Fruit fly (Drosophila melanogaster): ENCODE results near the gene mdu.

Gene mdu

DNA sequence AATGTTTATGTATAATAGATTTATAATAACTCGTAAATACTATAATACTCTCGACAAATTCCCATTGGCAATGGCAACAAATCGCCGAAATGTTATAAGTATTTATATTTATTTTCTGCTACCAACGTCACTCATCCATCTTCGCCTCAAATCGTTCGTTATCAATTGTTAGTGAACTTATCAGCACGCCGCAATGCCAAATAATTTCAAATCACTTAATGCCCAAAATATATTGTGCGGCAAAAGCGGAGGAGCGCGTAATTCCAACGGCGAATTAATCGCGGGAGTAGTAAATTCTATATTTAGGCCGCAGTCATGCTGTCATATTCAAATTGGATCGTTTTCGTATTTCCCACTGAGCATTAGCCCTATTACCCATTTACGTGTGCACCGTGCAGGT, 27.8 kb upstream of the mdu start:
- TF ChIP-seq Hr96 (GFP tag; optimal IDR thresholded peaks at IDR 0.05) (no peak), CG14711 (tag; optimal IDR thresholded peaks at IDR 0.05) (no peak), pad (GFP tag; optimal IDR thresholded peaks at IDR 0.05) (no peak), cic (GFP tag; optimal IDR thresholded peaks at IDR 0.05) (no peak), Clk (GFP tag; optimal IDR thresholded peaks at IDR 0.05) (no peak), CG1620 (GFP tag; optimal IDR thresholded peaks at IDR 0.05) (no peak), Mnt (GFP tag; optimal IDR thresholded peaks at IDR 0.05) (no peak), CG11617 (GFP tag; optimal IDR thresholded peaks at IDR 0.05) (no peak)

DNA sequence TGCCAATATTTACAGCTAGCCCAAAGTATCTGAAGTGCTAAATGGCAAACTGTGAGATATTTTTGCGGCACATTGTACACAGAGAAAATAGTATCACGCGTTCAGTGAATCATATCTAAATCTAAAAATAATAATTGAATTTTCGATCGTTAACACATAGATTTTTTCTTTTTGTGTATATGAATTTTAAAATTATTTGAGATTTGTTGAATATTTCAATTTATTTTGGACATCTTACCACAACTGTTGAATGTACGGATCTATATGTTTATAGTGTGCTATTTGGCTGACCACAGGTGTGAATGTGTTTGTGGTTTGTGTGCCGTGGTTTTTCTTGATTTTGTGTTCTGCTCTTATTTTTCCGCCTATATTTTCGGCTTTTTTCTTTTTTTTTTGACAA, 27.2 kb upstream of the mdu start:
- no peak for TF ChIP-seq bab1 (GFP tag; optimal IDR thresholded peaks at IDR 0.05)
- TF ChIP-seq cnc (optimal IDR thresholded peaks at IDR 0.05): no peak
- TF ChIP-seq Mnt (GFP tag; optimal IDR thresholded peaks at IDR 0.05): no peak
- peak; percentile 14 for TF ChIP-seq tj (GFP tag; optimal IDR thresholded peaks at IDR 0.05)
- no peak for TF ChIP-seq CG7045 (GFP tag; optimal IDR thresholded peaks at IDR 0.05)
- TF ChIP-seq kay (GFP tag; ENCODE audit: borderline replicate concordance): no peak
- TF ChIP-seq CG11617 (GFP tag; optimal IDR thresholded peaks at IDR 0.05): no peak
- no peak for TF ChIP-seq toe (GFP tag; optimal IDR thresholded peaks at IDR 0.05)
- no peak for TF ChIP-seq ovo (GFP tag; optimal IDR thresholded peaks at IDR 0.05)
- no peak for TF ChIP-seq cic (GFP tag; optimal IDR thresholded peaks at IDR 0.05)
- peak; percentile 42 for TF ChIP-seq CG7101 (tag; optimal IDR thresholded peaks at IDR 0.05)
- no peak for TF ChIP-seq Clk (GFP tag; optimal IDR thresholded peaks at IDR 0.05)
- no peak for TF ChIP-seq CG14711 (tag; optimal IDR thresholded peaks at IDR 0.05)
- no peak for TF ChIP-seq pad (GFP tag; optimal IDR thresholded peaks at IDR 0.05)
- no peak for TF ChIP-seq CG12768 (GFP tag; optimal IDR thresholded peaks at IDR 0.05)
- no peak for TF ChIP-seq Hr96 (GFP tag; optimal IDR thresholded peaks at IDR 0.05)
- peak; percentile 29 for TF ChIP-seq CG33017 (tag; optimal IDR thresholded peaks at IDR 0.05)
- TF ChIP-seq Crg-1 (GFP tag; optimal IDR thresholded peaks at IDR 0.05): no peak
- TF ChIP-seq CG5204 (GFP tag; optimal IDR thresholded peaks at IDR 0.05): peak; percentile 13
- TF ChIP-seq CG1620 (GFP tag; optimal IDR thresholded peaks at IDR 0.05): no peak

DNA sequence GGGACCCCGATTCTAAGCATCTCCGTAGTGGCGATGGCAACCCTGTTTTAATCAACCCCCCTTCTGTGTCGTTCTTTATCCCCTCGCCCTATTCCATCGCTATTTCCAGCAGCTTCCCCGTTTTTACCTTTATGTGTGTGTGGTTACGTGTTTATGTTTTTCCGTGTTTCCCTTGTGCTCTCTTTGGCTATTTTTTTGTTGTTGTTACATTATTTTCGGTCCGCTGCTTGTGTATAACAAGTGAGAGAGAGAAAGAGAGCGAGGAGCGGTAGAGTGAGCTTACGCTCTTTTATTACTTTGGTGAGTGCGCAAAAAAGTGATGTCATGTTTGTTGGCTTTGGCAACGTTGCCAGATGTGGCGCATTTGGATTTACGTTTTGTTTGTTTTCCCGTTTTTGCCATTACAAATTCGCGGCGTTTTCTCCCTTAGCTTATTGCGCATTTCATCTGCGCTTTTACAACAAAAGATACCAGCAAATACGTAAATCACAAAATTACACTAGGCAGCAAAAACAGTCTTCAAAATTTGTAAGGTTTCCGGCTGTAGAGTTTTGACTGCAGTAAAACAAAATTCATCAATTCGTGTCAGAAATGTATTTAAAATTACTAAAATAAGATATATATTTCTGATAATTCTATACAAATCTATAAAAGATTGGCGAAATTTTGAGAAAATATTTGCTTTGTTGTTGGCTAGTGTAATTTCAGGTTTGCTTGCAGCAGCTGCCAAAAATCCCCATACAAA, 26.6 kb upstream of the mdu start:
- TF ChIP-seq ovo (GFP tag; optimal IDR thresholded peaks at IDR 0.05) (peak; percentile 72), CG12768 (GFP tag; optimal IDR thresholded peaks at IDR 0.05) (peak; percentile 19), CG33017 (tag; optimal IDR thresholded peaks at IDR 0.05) (no peak), Mnt (GFP tag; optimal IDR thresholded peaks at IDR 0.05) (no peak), CG5204 (GFP tag; optimal IDR thresholded peaks at IDR 0.05) (no peak), CG7045 (GFP tag; optimal IDR thresholded peaks at IDR 0.05) (peak; percentile 39), kay (GFP tag; ENCODE audit: borderline replicate concordance) (no peak), bab1 (GFP tag; optimal IDR thresholded peaks at IDR 0.05) (peak; percentile 29), Hr96 (GFP tag; optimal IDR thresholded peaks at IDR 0.05) (no peak), CG14711 (tag; optimal IDR thresholded peaks at IDR 0.05) (peak; percentile 90), Clk (GFP tag; optimal IDR thresholded peaks at IDR 0.05) (no peak), CG11617 (GFP tag; optimal IDR thresholded peaks at IDR 0.05) (peak; percentile 53), CG1620 (GFP tag; optimal IDR thresholded peaks at IDR 0.05) (peak; percentile 6), cnc (optimal IDR thresholded peaks at IDR 0.05) (no peak), Crg-1 (GFP tag; optimal IDR thresholded peaks at IDR 0.05) (no peak), toe (GFP tag; optimal IDR thresholded peaks at IDR 0.05) (peak; percentile 13), CG7101 (tag; optimal IDR thresholded peaks at IDR 0.05) (peak; percentile 60), pad (GFP tag; optimal IDR thresholded peaks at IDR 0.05) (peak; percentile 91), cic (GFP tag; optimal IDR thresholded peaks at IDR 0.05) (peak; percentile 4), tj (GFP tag; optimal IDR thresholded peaks at IDR 0.05) (no peak)

DNA sequence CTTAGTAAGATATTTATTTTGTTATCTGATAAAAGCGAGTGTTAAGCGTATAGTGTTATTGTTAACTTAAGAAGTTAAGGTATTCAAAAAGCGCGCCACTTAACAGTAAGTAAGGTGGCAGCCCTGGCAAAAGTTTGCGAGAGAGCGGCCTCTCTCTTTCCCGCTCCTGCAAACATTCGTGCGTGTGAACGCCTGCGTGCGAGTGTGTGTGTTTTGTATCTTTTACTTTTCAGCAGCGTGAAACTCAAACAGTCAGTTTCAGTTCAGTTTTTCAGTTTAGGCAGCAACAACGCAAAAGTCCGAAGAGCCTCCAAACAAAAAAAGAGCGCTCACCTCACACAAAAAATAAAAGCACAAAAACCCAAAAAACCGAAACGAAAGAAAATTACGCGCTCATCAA, 25.6 kb upstream of the mdu start:
- TF ChIP-seq Mnt (GFP tag; optimal IDR thresholded peaks at IDR 0.05) (no peak), CG14711 (tag; optimal IDR thresholded peaks at IDR 0.05) (peak; percentile 65)

DNA sequence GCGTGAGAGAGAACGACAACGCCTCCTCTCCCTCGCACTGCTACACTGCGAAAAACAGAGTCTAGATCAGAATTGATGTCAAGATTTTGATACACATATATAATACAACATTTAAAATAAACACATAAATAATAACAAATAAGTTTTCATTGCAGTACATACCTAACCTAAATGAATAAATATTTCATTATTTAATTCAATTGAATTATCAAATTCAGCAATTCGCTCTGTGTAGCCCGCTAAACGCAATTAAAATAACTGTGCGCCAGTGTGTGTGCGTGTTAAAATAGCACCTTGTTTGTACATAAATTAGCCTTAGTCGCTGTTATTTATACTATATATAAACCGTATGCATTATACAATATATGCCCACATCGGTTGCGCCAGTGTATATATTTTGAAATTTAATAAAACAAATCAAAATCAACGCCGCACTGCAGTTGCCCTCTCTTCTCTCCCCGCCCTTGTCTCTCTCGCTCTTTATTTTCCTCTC, 24.7 kb upstream of the mdu start:
- peak; percentile 85 for TF ChIP-seq ovo (GFP tag; optimal IDR thresholded peaks at IDR 0.05)
- peak; percentile 98 for TF ChIP-seq bab1 (GFP tag; optimal IDR thresholded peaks at IDR 0.05)
- TF ChIP-seq Crg-1 (GFP tag; optimal IDR thresholded peaks at IDR 0.05): peak; percentile 82
- peak; percentile 87 for TF ChIP-seq Clk (GFP tag; optimal IDR thresholded peaks at IDR 0.05)
- TF ChIP-seq CG12768 (GFP tag; optimal IDR thresholded peaks at IDR 0.05): peak; percentile 92
- TF ChIP-seq CG14711 (tag; optimal IDR thresholded peaks at IDR 0.05): peak; percentile 95
- peak; percentile 96 for TF ChIP-seq CG33017 (tag; optimal IDR thresholded peaks at IDR 0.05)
- TF ChIP-seq CG7045 (GFP tag; optimal IDR thresholded peaks at IDR 0.05): peak; percentile 93
- TF ChIP-seq Mnt (GFP tag; optimal IDR thresholded peaks at IDR 0.05): peak; percentile 86
- TF ChIP-seq CG1620 (GFP tag; optimal IDR thresholded peaks at IDR 0.05): peak; percentile 90
- TF ChIP-seq CG5204 (GFP tag; optimal IDR thresholded peaks at IDR 0.05): peak; percentile 85
- peak; percentile 79 for TF ChIP-seq toe (GFP tag; optimal IDR thresholded peaks at IDR 0.05)
- TF ChIP-seq CG11617 (GFP tag; optimal IDR thresholded peaks at IDR 0.05): peak; percentile 97
- peak; percentile 78 for TF ChIP-seq Hr96 (GFP tag; optimal IDR thresholded peaks at IDR 0.05)
- TF ChIP-seq pad (GFP tag; optimal IDR thresholded peaks at IDR 0.05): peak; percentile 88
- peak; percentile 78 for TF ChIP-seq cic (GFP tag; optimal IDR thresholded peaks at IDR 0.05)
- peak; percentile 65 for TF ChIP-seq kay (GFP tag; ENCODE audit: borderline replicate concordance)
- TF ChIP-seq tj (GFP tag; optimal IDR thresholded peaks at IDR 0.05): peak; percentile 87
- no peak for TF ChIP-seq cnc (optimal IDR thresholded peaks at IDR 0.05)
- TF ChIP-seq CG7101 (tag; optimal IDR thresholded peaks at IDR 0.05): peak; percentile 98

DNA sequence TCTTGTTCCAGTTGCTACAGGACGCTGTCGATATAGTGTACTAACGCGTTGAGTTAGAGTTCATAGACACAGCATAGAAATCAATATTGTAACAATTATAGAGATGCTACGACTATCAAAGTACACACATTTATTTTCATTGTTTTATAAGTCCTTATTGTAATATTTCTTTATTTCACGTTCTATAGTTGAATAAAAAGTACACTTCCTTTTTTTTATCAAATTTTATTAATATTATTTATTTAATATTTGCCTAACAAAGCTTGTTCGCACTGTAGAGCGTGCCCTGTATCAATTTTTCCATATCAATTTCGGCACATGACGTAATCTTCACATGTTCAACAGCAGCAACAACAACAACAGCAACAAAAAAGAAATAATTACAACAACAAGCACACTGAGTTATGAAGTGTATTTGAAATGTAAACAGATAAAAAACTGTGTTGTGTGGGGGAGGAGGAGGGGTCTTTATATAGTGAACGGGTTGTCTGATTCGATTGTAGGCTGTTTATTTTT, 23.0 kb upstream of the mdu start:
- TF ChIP-seq kay (GFP tag; ENCODE audit: borderline replicate concordance) (no peak), cnc (optimal IDR thresholded peaks at IDR 0.05) (no peak), Hr96 (GFP tag; optimal IDR thresholded peaks at IDR 0.05) (no peak), pad (GFP tag; optimal IDR thresholded peaks at IDR 0.05) (no peak), CG7101 (tag; optimal IDR thresholded peaks at IDR 0.05) (peak; percentile 60), CG11617 (GFP tag; optimal IDR thresholded peaks at IDR 0.05) (peak; percentile 33), CG1620 (GFP tag; optimal IDR thresholded peaks at IDR 0.05) (no peak), Mnt (GFP tag; optimal IDR thresholded peaks at IDR 0.05) (peak; percentile 34), CG33017 (tag; optimal IDR thresholded peaks at IDR 0.05) (peak; percentile 16), CG12768 (GFP tag; optimal IDR thresholded peaks at IDR 0.05) (no peak), CG5204 (GFP tag; optimal IDR thresholded peaks at IDR 0.05) (no peak), cic (GFP tag; optimal IDR thresholded peaks at IDR 0.05) (peak; percentile 10), toe (GFP tag; optimal IDR thresholded peaks at IDR 0.05) (no peak), tj (GFP tag; optimal IDR thresholded peaks at IDR 0.05) (peak; percentile 17), ovo (GFP tag; optimal IDR thresholded peaks at IDR 0.05) (peak; percentile 4), Crg-1 (GFP tag; optimal IDR thresholded peaks at IDR 0.05) (no peak), bab1 (GFP tag; optimal IDR thresholded peaks at IDR 0.05) (no peak), Clk (GFP tag; optimal IDR thresholded peaks at IDR 0.05) (no peak), CG7045 (GFP tag; optimal IDR thresholded peaks at IDR 0.05) (peak; percentile 12), CG14711 (tag; optimal IDR thresholded peaks at IDR 0.05) (peak; percentile 49)

All from whole organism, adult.